Fruit fly (Drosophila melanogaster) whole organism, embryonic: ENCODE measurements around the gene Mvd.
"Not testable (repeated sequence)": the region's sequence is repeated elsewhere in the genome, so short reads cannot be mapped to it uniquely, and the experiment has no call there.

ENCODE experiments used
- Bgb ChIP-seq: fragments of 200-800 bp; sonication (Bioruptor generic); IDR thresholded peaks from 2 replicates; pipeline ENCODE4 v1.3.6; 2022; ENCODE audit warnings: missing biosample characterization, missing genetic modification characterization; ENCODE audit not compliant: partially characterized antibody
- CG34224 ChIP-seq: fragments of 200-800 bp; sonication (Bioruptor generic); IDR thresholded peaks from 3 replicates; pipeline ENCODE4 v1.3.6; 2022; ENCODE audit warnings: missing biosample characterization, missing genetic modification characterization; ENCODE audit not compliant: partially characterized antibody
- CG7357 ChIP-seq: fragments of 200-800 bp; sonication (Bioruptor generic); IDR thresholded peaks from 3 replicates; pipeline ENCODE4 v1.3.6; 2022; ENCODE audit warnings: missing biosample characterization, missing genetic modification characterization
- Dll ChIP-seq: fragments of 200-800 bp; sonication (Bioruptor generic); IDR thresholded peaks from 4 replicates; pipeline ENCODE4 v1.3.6; 2022; ENCODE audit warnings: missing biosample characterization, missing genetic modification characterization; ENCODE audit not compliant: partially characterized antibody
- Gug ChIP-seq: fragments of 200-800 bp; sonication (Bioruptor generic); IDR thresholded peaks from 4 replicates; pipeline ENCODE4 v1.3.6; 2022; ENCODE audit warnings: missing biosample characterization, missing genetic modification characterization
- Med ChIP-seq: fragments of 200-800 bp; sonication (Bioruptor generic); peaks from one replicate; lab custom pipeline; 2016; ENCODE audit warnings: missing biosample characterization, missing genetic modification characterization, mild to moderate bottlenecking, inconsistent platforms, moderate library complexity
- Ptx1 ChIP-seq: fragments of 200-800 bp; sonication (Bioruptor generic); IDR thresholded peaks from 2 replicates; pipeline ENCODE4 v1.3.6; 2022; ENCODE audit warnings: missing biosample characterization, missing genetic modification characterization
- Rfx ChIP-seq: fragments of 200-800 bp; sonication (Bioruptor generic); IDR thresholded peaks from 2 replicates; pipeline ENCODE4 v1.3.6; 2022; ENCODE audit warnings: missing biosample characterization, missing genetic modification characterization
- amos ChIP-seq: fragments of 200-800 bp; sonication (Bioruptor generic); IDR thresholded peaks from 2 replicates; pipeline ENCODE4 v1.3.6; 2022; ENCODE audit warnings: missing biosample characterization, missing genetic modification characterization; ENCODE audit not compliant: partially characterized antibody
- bbx ChIP-seq: fragments of 200-800 bp; sonication (Bioruptor generic); IDR thresholded peaks from 2 replicates; pipeline ENCODE4 v1.3.6; 2022; ENCODE audit warnings: missing biosample characterization, missing genetic modification characterization; ENCODE audit not compliant: partially characterized antibody
- klu ChIP-seq: fragments of 200-800 bp; sonication (Bioruptor generic); IDR thresholded peaks from 2 replicates; pipeline ENCODE4 v1.3.6; 2022; ENCODE audit warnings: missing biosample characterization, missing genetic modification characterization
- knrl ChIP-seq: fragments of 200-800 bp; sonication (Bioruptor generic); IDR thresholded peaks from 3 replicates; pipeline ENCODE4 v1.3.6; 2022; ENCODE audit warnings: missing biosample characterization, missing genetic modification characterization; ENCODE audit not compliant: partially characterized antibody
- mld ChIP-seq: fragments of 200-800 bp; sonication (Bioruptor generic); IDR thresholded peaks from 3 replicates; pipeline ENCODE4 v1.3.6; 2022; ENCODE audit warnings: missing biosample characterization, missing genetic modification characterization; ENCODE audit not compliant: partially characterized antibody
- nerfin-2 ChIP-seq: fragments of 200-800 bp; sonication (Bioruptor generic); IDR thresholded peaks from 2 replicates; pipeline ENCODE4 v1.3.6; 2022; ENCODE audit warnings: missing biosample characterization, missing genetic modification characterization; ENCODE audit not compliant: partially characterized antibody
- pan ChIP-seq, 4 experiments: fragments of >200 bp in 3 of 4; fragments of 200-800 bp in 1 of 4; sonication (Bioruptor generic) in 1 of 4; optimal IDR thresholded peaks in 3 of 4; IDR thresholded peaks in 1 of 4; 2 replicates each; pipeline versions ENCODE4 v1.3.6 to Lab custom; 2017 to 2022; ENCODE audit warnings: missing biosample characterization in 2 of 4, missing genetic modification characterization in 2 of 4, mixed read lengths in 1 of 4
- prd ChIP-seq, 3 experiments: fragments of >200 bp in 2 of 3; fragments of 200-800 bp in 1 of 3; sonication (Bioruptor generic) in 1 of 3; optimal IDR thresholded peaks in 2 of 3; IDR thresholded peaks in 1 of 3; 2 replicates in 2 of 3; 3 replicates in 1 of 3; pipeline versions ENCODE4 v1.3.6 to Lab custom; 2017 to 2022; ENCODE audit warnings: missing biosample characterization in 1 of 3, missing genetic modification characterization in 1 of 3
- sna ChIP-seq: fragments of 200-800 bp; sonication (Bioruptor generic); IDR thresholded peaks from 2 replicates; pipeline ENCODE4 v1.3.6; 2022; ENCODE audit warnings: missing biosample characterization, missing genetic modification characterization; ENCODE audit not compliant: partially characterized antibody
- vnd ChIP-seq: fragments of 200-800 bp; sonication (Bioruptor generic); IDR thresholded peaks from 3 replicates; pipeline ENCODE4 v1.3.6; 2022; ENCODE audit warnings: missing biosample characterization, missing genetic modification characterization; ENCODE audit not compliant: partially characterized antibody

Gene Mvd

DNA sequence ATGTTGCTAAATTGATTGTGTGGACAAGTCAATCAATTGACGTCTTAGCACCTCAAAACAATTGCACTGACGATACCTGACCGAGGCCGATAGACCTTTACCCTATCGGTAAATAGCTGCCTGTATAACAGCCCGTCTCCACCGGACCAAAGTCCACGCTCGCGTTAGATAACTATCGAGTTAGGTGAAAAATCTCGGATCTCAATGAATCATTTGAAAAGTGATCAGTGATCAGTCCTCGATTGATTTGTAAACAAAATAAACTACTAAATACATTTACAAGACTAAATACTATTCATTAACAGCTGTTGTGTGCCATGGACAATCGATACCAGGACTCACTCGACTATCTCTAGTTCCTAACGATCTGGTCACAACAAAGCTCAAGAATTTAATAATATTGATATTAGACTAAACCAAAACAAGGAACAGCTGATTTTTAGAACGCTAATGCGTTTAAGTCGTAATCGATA is 50.2 kb downstream of the Mvd start, which contains the start of the genes sordd2 and CG15602 (continued):
- 0 out of 3 replicates have a peak, but pooled peaks have one; percentile 20 for TF ChIP-seq mld
- peak; percentile 40; the same call in 1 of the 2 replicates for TF ChIP-seq nerfin-2
- peak; percentile 60; the same call in 2 of the 3 replicates for TF ChIP-seq CG34224 (GFP tag; lab: Robert Waterston, UW)
- peak; percentile 81 for TF ChIP-seq knrl (GFP tag; lab: Robert Waterston, UW)
- TF ChIP-seq prd, pan (optimal IDR thresholded peaks at IDR 0.05; lab: Kevin White, UChicago): not testable (repeated sequence)
- TF ChIP-seq prd (GFP tag; IDR thresholded peaks at IDR 0.05; lab: Robert Waterston, UW): peak; percentile 31; the same call in 1 of the 3 replicates
- TF ChIP-seq pan (GFP tag; optimal IDR thresholded peaks at IDR 0.05 in 1 of 2, IDR thresholded peaks at IDR 0.05 in 1 of 2): peak in 1 of 2 experiments; percentile 24
- TF ChIP-seq Gug (GFP tag; lab: Robert Waterston, UW): peak; percentile 21; the same call in 1 of the 4 replicates
- 0 out of 2 replicates have a peak, but pooled peaks have one; percentile 11 for TF ChIP-seq Ptx1 (GFP tag; lab: Robert Waterston, UW)
- peak; percentile 18; the same call in 1 of the 2 replicates for TF ChIP-seq klu
- peak; percentile 15 for TF ChIP-seq Med (GFP tag; lab: Kevin White, UChicago)
- peak; percentile 94 for TF ChIP-seq Bgb
- 0 out of 3 replicates have a peak, but pooled peaks have one; percentile 20 for TF ChIP-seq CG7357
- TF ChIP-seq vnd (GFP tag; lab: Robert Waterston, UW): peak; percentile 68
- peak; percentile 63 for TF ChIP-seq amos (GFP tag; lab: Robert Waterston, UW)
- TF ChIP-seq sna (GFP tag; lab: Robert Waterston, UW): peak; percentile 67
- peak; percentile 31; the same call in 1 of the 2 replicates for TF ChIP-seq Rfx (GFP tag; lab: Robert Waterston, UW)
- TF ChIP-seq bbx (GFP tag; lab: Robert Waterston, UW): peak; percentile 86
- peak; percentile 80 for TF ChIP-seq Dll (GFP tag; lab: Robert Waterston, UW)
- TF ChIP-seq, all 482 proteins: peak for 33; not testable (repeated sequence) for 449
